Worm (Caenorhabditis elegans) whole organism, L4 larva: Measurements from ENCODE around the gene F46B6.2.

Experiments
- F10B5.3 ChIP-seq: sonication (generic microtip); optimal IDR thresholded peaks from 2 replicates; lab custom pipeline; 2016; ENCODE audit warnings: mild to moderate bottlenecking, missing genetic modification characterization, missing compliant biosample characterization
- F37D6.2 ChIP-seq: sonication (generic microtip); optimal IDR thresholded peaks from 2 replicates; lab custom pipeline; 2016; ENCODE audit warnings: mild to moderate bottlenecking, missing genetic modification characterization, missing compliant biosample characterization
- T20F7.1 ChIP-seq: fragments of 200-800 bp; sonication (Bioruptor generic); optimal IDR thresholded peaks from 2 replicates; lab custom pipeline; 2018; ENCODE audit warnings: mild to moderate bottlenecking, missing genetic modification characterization, missing compliant biosample characterization
- T26A8.4 ChIP-seq: fragments of 200-800 bp; sonication (Bioruptor generic); IDR thresholded peaks from 2 replicates; pipeline ENCODE4 v1.3.6; 2022; ENCODE audit warnings: missing genetic modification characterization, missing compliant biosample characterization
- Y48G9A.11 ChIP-seq: fragments of 200-800 bp; sonication (Bioruptor generic); IDR thresholded peaks from 2 replicates; pipeline ENCODE4 v1.3.6; 2022; ENCODE audit warnings: missing genetic modification reagents, missing genetic modification characterization, missing compliant biosample characterization
- ama-1 ChIP-seq: fragments of 150-350 bp; optimal IDR thresholded peaks from 2 replicates; lab custom pipeline; 2014; ENCODE audit warnings: inconsistent platforms, mixed read lengths
- ceh-62 ChIP-seq: sonication (generic microtip); optimal IDR thresholded peaks from 2 replicates; lab custom pipeline; 2017; ENCODE audit warnings: missing biosample characterization, missing genetic modification characterization
- ceh-82 ChIP-seq: sonication (generic microtip); optimal IDR thresholded peaks from 2 replicates; lab custom pipeline; 2017; ENCODE audit warnings: missing biosample characterization, missing genetic modification characterization
- cey-2 ChIP-seq: sonication (generic microtip); optimal IDR thresholded peaks from 3 replicates; lab custom pipeline; 2017; ENCODE audit warnings: missing genetic modification characterization, mild to moderate bottlenecking, missing compliant biosample characterization, antibody characterized with exemption, borderline replicate concordance; ENCODE audit not compliant: insufficient read depth
- dmd-8 ChIP-seq: fragments of 200-800 bp; sonication (Bioruptor generic); IDR thresholded peaks from 2 replicates; pipeline ENCODE4 v1.3.6; 2022; ENCODE audit warnings: missing genetic modification characterization, missing compliant biosample characterization
- dmd-9 ChIP-seq: fragments of 200-800 bp; sonication (Bioruptor generic); IDR thresholded peaks from 2 replicates; pipeline ENCODE4 v1.3.6; 2022; ENCODE audit warnings: missing genetic modification reagents, missing genetic modification characterization, missing compliant biosample characterization
- dpl-1 ChIP-seq: fragments of 150-350 bp; optimal IDR thresholded peaks from 2 replicates; lab custom pipeline; 2014; ENCODE audit warnings: missing biosample characterization, missing genetic modification reagents, missing genetic modification characterization
- dve-1 ChIP-seq: sonication (generic microtip); optimal IDR thresholded peaks from 2 replicates; lab custom pipeline; 2017; ENCODE audit warnings: antibody characterized with exemption, mild to moderate bottlenecking, missing genetic modification characterization, missing compliant biosample characterization; ENCODE audit not compliant: insufficient read depth
- egl-27 ChIP-seq: sonication (generic microtip); optimal IDR thresholded peaks from 3 replicates; lab custom pipeline; 2017; ENCODE audit warnings: missing biosample characterization, missing genetic modification reagents, missing genetic modification characterization
- fkh-10 ChIP-seq: fragments of 150-350 bp; optimal IDR thresholded peaks from 2 replicates; lab custom pipeline; 2014; ENCODE audit warnings: missing biosample characterization, missing genetic modification reagents, missing genetic modification characterization
- fos-1 ChIP-seq: fragments of 150-350 bp; optimal IDR thresholded peaks from 2 replicates; lab custom pipeline; 2014; ENCODE audit warnings: missing biosample characterization, missing genetic modification characterization
- gei-8 ChIP-seq: fragments of 200-800 bp; sonication (Bioruptor generic); optimal IDR thresholded peaks from 2 replicates; lab custom pipeline; 2018; ENCODE audit warnings: mild to moderate bottlenecking, missing genetic modification characterization, missing compliant biosample characterization
- hmg-1.1 ChIP-seq: fragments of 200-800 bp; sonication (Bioruptor generic); IDR thresholded peaks from 2 replicates; pipeline ENCODE4 v1.3.6; 2022; ENCODE audit warnings: missing genetic modification reagents, missing genetic modification characterization, missing compliant biosample characterization
- jun-1 ChIP-seq: fragments of 150-350 bp; optimal IDR thresholded peaks from 2 replicates; lab custom pipeline; 2014; ENCODE audit warnings: missing biosample characterization, missing genetic modification reagents, missing genetic modification characterization
- lin-39 ChIP-seq: fragments of 150-350 bp; optimal IDR thresholded peaks from 2 replicates; lab custom pipeline; 2014; ENCODE audit warnings: missing biosample characterization, missing genetic modification reagents, missing genetic modification characterization
- lir-3 ChIP-seq: sonication (generic microtip); optimal IDR thresholded peaks from 2 replicates; lab custom pipeline; 2016; ENCODE audit warnings: mild to moderate bottlenecking, missing genetic modification characterization, missing compliant biosample characterization
- mdl-1 ChIP-seq, 2 experiments: fragments of 150-350 bp in 1 of 2; sonication (generic microtip) in 1 of 2; optimal IDR thresholded peaks; 2 replicates each; lab custom pipeline; 2014 to 2017; ENCODE audit warnings: missing biosample characterization in 2 of 2, missing genetic modification characterization in 2 of 2
- mdt-29 ChIP-seq: fragments of 200-800 bp; sonication (Bioruptor generic); IDR thresholded peaks from 2 replicates; pipeline ENCODE4 v1.3.6; 2022; ENCODE audit warnings: missing genetic modification reagents, missing genetic modification characterization, missing compliant biosample characterization
- mes-2 ChIP-seq: sonication (generic microtip); optimal IDR thresholded peaks from 2 replicates; lab custom pipeline; 2016; ENCODE audit warnings: missing genotype, mild to moderate bottlenecking, missing genetic modification characterization, missing compliant biosample characterization; ENCODE audit not compliant: poor library complexity, severe bottlenecking
- mxl-3 ChIP-seq: fragments of 200-800 bp; sonication (Bioruptor generic); optimal IDR thresholded peaks from 2 replicates; lab custom pipeline; 2018; ENCODE audit warnings: mild to moderate bottlenecking, missing genetic modification characterization, missing compliant biosample characterization
- nhr-10 ChIP-seq: fragments of 150-350 bp; optimal IDR thresholded peaks from 2 replicates; lab custom pipeline; 2014; ENCODE audit warnings: missing biosample characterization, missing genetic modification characterization
- nhr-111 ChIP-seq: fragments of 200-800 bp; sonication (Bioruptor generic); optimal IDR thresholded peaks from 2 replicates; lab custom pipeline; 2018; ENCODE audit warnings: mild to moderate bottlenecking, missing genetic modification characterization, missing compliant biosample characterization
- nhr-41 ChIP-seq: fragments of 200-800 bp; sonication (Bioruptor generic); IDR thresholded peaks from 2 replicates; pipeline ENCODE4 v1.3.6; 2022; ENCODE audit warnings: missing genetic modification reagents, missing genetic modification characterization, missing compliant biosample characterization
- nhr-42 ChIP-seq: fragments of 200-800 bp; sonication (Bioruptor generic); IDR thresholded peaks from 2 replicates; pipeline ENCODE4 v1.3.6; 2022; ENCODE audit warnings: missing genetic modification characterization, missing compliant biosample characterization
- nhr-48 ChIP-seq: sonication (generic microtip); optimal IDR thresholded peaks from 2 replicates; lab custom pipeline; 2016; ENCODE audit warnings: mild to moderate bottlenecking, missing genetic modification characterization, missing compliant biosample characterization
- nhr-76 ChIP-seq: fragments of 150-350 bp; optimal IDR thresholded peaks from 2 replicates; lab custom pipeline; 2014; ENCODE audit warnings: missing biosample characterization, missing genetic modification characterization
- pha-4 ChIP-seq, 2 experiments: fragments of 150-350 bp in 1 of 2; fragments of 200-800 bp in 1 of 2; sonication (Bioruptor generic) in 1 of 2; IDR thresholded peaks in 1 of 2; optimal IDR thresholded peaks in 1 of 2; 2 replicates each; pipeline versions ENCODE4 v1.3.6 to Lab custom; 2014 to 2022; ENCODE audit warnings: missing genetic modification characterization in 2 of 2, missing genetic modification reagents in 2 of 2, missing biosample characterization in 1 of 2, missing compliant biosample characterization in 1 of 2
- php-3 ChIP-seq: fragments of 200-800 bp; sonication (Bioruptor generic); IDR thresholded peaks from 2 replicates; pipeline ENCODE4 v1.3.6; 2022; ENCODE audit warnings: missing genetic modification reagents, missing genetic modification characterization, missing compliant biosample characterization
- rbr-2 ChIP-seq: sonication (generic microtip); optimal IDR thresholded peaks from 2 replicates; lab custom pipeline; 2016; ENCODE audit warnings: missing genotype, missing genetic modification characterization, missing compliant biosample characterization
- saeg-2 ChIP-seq: fragments of 200-800 bp; sonication (Bioruptor generic); IDR thresholded peaks from 2 replicates; pipeline ENCODE4 v1.3.6; 2022; ENCODE audit warnings: missing genetic modification reagents, missing genetic modification characterization, missing compliant biosample characterization
- sdz-12 ChIP-seq: fragments of 200-800 bp; sonication (Bioruptor generic); optimal IDR thresholded peaks from 2 replicates; lab custom pipeline; 2018; ENCODE audit warnings: mild to moderate bottlenecking, missing genetic modification characterization, missing compliant biosample characterization
- set-16 ChIP-seq: fragments of 200-800 bp; sonication (Bioruptor generic); IDR thresholded peaks from 2 replicates; pipeline ENCODE4 v1.3.6; 2022; ENCODE audit warnings: missing genetic modification reagents, missing genetic modification characterization, missing compliant biosample characterization
- skn-1 ChIP-seq: fragments of 150-350 bp; optimal IDR thresholded peaks from 2 replicates; lab custom pipeline; 2014; ENCODE audit warnings: missing biosample characterization, missing genetic modification characterization
- snpc-1.2 ChIP-seq: fragments of 200-800 bp; sonication (Bioruptor generic); IDR thresholded peaks from 2 replicates; pipeline ENCODE4 v1.3.6; 2022; ENCODE audit warnings: missing genetic modification reagents, missing genetic modification characterization, missing compliant biosample characterization
- snpc-4 ChIP-seq: fragments of 150-350 bp; optimal IDR thresholded peaks from 2 replicates; lab custom pipeline; 2014; ENCODE audit warnings: missing biosample characterization, missing genetic modification characterization
- tra-1 ChIP-seq: fragments of 200-800 bp; sonication (Bioruptor generic); IDR thresholded peaks from 2 replicates; pipeline ENCODE4 v1.3.6; 2022; ENCODE audit warnings: missing genetic modification reagents, missing genetic modification characterization, missing compliant biosample characterization
- unc-130 ChIP-seq: sonication (generic microtip); optimal IDR thresholded peaks from 2 replicates; lab custom pipeline; 2016; ENCODE audit warnings: missing genetic modification reagents, missing genetic modification characterization, missing compliant biosample characterization
- unc-62 ChIP-seq, 3 experiments: fragments of 150-350 bp in 1 of 3; sonication (generic microtip); optimal IDR thresholded peaks in 2 of 3; peaks in 1 of 3; 1 replicate in 1 of 3; 2 replicates in 2 of 3; lab custom pipeline; 2014 to 2017; ENCODE audit warnings: missing biosample characterization in 3 of 3, missing genetic modification characterization in 3 of 3, missing genetic modification reagents in 3 of 3, missing genotype in 1 of 3
- zfp-3 ChIP-seq: fragments of 200-800 bp; sonication (Bioruptor generic); conservative IDR thresholded peaks from 2 replicates; pipeline ENCODE4 v1.3.6; 2022; ENCODE audit warnings: missing genetic modification reagents, missing genetic modification characterization, missing compliant biosample characterization
- zip-2 ChIP-seq: fragments of 150-350 bp; optimal IDR thresholded peaks from 2 replicates; lab custom pipeline; 2014; ENCODE audit warnings: missing biosample characterization, missing genetic modification characterization
- ztf-11 ChIP-seq: fragments of 150-350 bp; optimal IDR thresholded peaks from 2 replicates; lab custom pipeline; 2014; ENCODE audit warnings: missing biosample characterization, missing genetic modification characterization
- ztf-7 ChIP-seq: fragments of 150-350 bp; optimal IDR thresholded peaks from 2 replicates; lab custom pipeline; 2014; ENCODE audit warnings: missing biosample characterization, missing genetic modification characterization

The F46B6.2 gene

DNA sequence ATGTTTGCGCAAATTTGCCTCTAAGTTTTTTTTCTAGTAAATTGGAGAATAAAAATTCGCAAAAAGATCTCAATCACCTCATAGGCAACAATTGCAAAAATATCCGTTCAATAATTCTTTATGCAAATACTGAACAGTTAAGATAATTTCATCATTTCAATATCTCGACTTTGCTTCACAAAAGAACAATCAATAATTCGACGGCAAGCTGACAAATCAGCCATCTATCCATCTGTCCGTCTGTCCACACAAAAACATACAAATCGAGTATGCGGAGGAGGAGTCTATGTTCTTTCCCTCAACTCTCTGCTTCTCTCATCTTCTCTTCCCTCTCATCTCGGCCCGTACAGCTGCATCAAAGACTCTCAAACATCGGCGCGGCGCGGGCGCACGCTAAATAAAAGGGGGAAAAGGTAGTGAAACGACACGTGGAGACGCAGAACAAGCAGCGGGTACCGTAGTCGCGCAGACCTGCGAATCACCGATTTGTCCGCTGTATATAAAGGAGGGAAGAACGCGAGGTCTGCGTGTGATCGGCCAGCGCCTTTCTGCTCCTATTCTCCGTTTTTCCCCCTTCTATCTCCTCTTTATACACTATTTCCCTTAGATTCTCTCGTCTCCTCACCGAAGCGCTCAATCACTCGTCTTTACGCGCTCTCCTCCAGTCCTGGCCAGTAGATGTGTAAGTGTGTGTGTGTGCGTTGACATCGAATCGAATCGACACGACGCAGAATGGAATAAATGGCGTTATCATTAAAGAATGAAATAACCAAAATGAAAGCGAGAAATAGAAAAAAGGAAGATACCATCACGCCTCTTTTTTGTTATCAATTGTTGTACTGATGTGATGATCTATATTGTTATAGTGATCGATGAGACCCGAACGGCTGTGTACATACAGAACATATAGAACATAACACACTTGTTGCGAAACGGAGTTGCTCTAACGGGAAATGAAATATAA is 41.1 kb upstream of the F46B6.2 start (continued):
- no peak for TF ChIP-seq ceh-82 (tag; lab: Kevin White, UChicago)
- TF ChIP-seq jun-1: peak; percentile 78
- no peak for TF ChIP-seq unc-130 (GFP tag; lab: Kevin White, UChicago)
- TF ChIP-seq mdt-29 (GFP tag; lab: Robert Waterston, UW): peak; percentile 30; the same call in 1 of the 2 replicates
- TF ChIP-seq tra-1 (GFP tag; lab: Robert Waterston, UW): peak; percentile 83
- peak; percentile 48 for TF ChIP-seq nhr-76 (tag; lab: Kevin White, UChicago)
- peak; percentile 97 for TF ChIP-seq rbr-2 (tag; lab: Kevin White, UChicago)
- no peak for TF ChIP-seq ztf-11
- peak; percentile 100 for TF ChIP-seq ama-1 (lab: Kevin White, UChicago)
- TF ChIP-seq dve-1 (tag; lab: Kevin White, UChicago): peak; percentile 96
- TF ChIP-seq Y48G9A.11 (GFP tag; lab: Robert Waterston, UW): no peak
- TF ChIP-seq pha-4 (GFP tag; IDR thresholded peaks at IDR 0.05; lab: Robert Waterston, UW): peak; percentile 83
- peak; percentile 70 for TF ChIP-seq pha-4 (tag; optimal IDR thresholded peaks at IDR 0.05; lab: Kevin White, UChicago)
- no peak for TF ChIP-seq egl-27 (tag; lab: Kevin White, UChicago)
- TF ChIP-seq unc-62 (GFP tag; optimal IDR thresholded peaks at IDR 0.05 in 1 of 2; lab: Kevin White, UChicago): peak; percentile 66 to 99
- peak; percentile 75 for TF ChIP-seq unc-62 (tag; optimal IDR thresholded peaks at IDR 0.05; lab: Kevin White, UChicago)
- peak; percentile 68; the same call in 1 of the 2 replicates for TF ChIP-seq dmd-8 (GFP tag; lab: Robert Waterston, UW)
- TF ChIP-seq lin-39: no peak
- peak; percentile 75; the same call in 1 of the 2 replicates for TF ChIP-seq saeg-2
- TF ChIP-seq set-16 (GFP tag; lab: Robert Waterston, UW): peak; percentile 94
- peak; percentile 93 for TF ChIP-seq hmg-1.1 (GFP tag; lab: Robert Waterston, UW)
- peak; percentile 95 for TF ChIP-seq nhr-10 (tag; lab: Kevin White, UChicago)
- peak; percentile 87 for TF ChIP-seq sdz-12 (GFP tag; lab: Kevin White, UChicago)
- TF ChIP-seq snpc-1.2 (GFP tag; lab: Robert Waterston, UW): no peak
- peak; percentile 42 for TF ChIP-seq ztf-7 (tag; lab: Kevin White, UChicago)
- no peak for TF ChIP-seq nhr-111 (GFP tag; lab: Kevin White, UChicago)
- no peak for TF ChIP-seq skn-1 (tag; lab: Kevin White, UChicago)
- no peak for TF ChIP-seq zip-2 (tag; lab: Kevin White, UChicago)
- peak; percentile 76 for TF ChIP-seq cey-2
- peak; percentile 73; the same call in 1 of the 2 replicates for TF ChIP-seq zfp-3 (GFP tag; lab: Robert Waterston, UW)
- no peak for TF ChIP-seq lir-3 (tag; lab: Kevin White, UChicago)
- peak; percentile 29 for TF ChIP-seq fos-1 (tag; lab: Kevin White, UChicago)
- peak; percentile 99 for TF ChIP-seq mxl-3
- peak; percentile 89 for TF ChIP-seq fkh-10 (GFP tag; lab: Kevin White, UChicago)
- peak; percentile 64 for TF ChIP-seq dpl-1 (GFP tag; lab: Kevin White, UChicago)
- TF ChIP-seq php-3 (GFP tag; lab: Robert Waterston, UW): peak; percentile 47; the same call in 1 of the 2 replicates
- peak; percentile 82 for TF ChIP-seq T20F7.1 (GFP tag; lab: Kevin White, UChicago)
- peak; percentile 63 for TF ChIP-seq mes-2 (tag; lab: Kevin White, UChicago)
- TF ChIP-seq F37D6.2 (tag; lab: Kevin White, UChicago): peak; percentile 90
- TF ChIP-seq gei-8 (GFP tag; lab: Kevin White, UChicago): peak; percentile 82
- TF ChIP-seq T26A8.4: peak; percentile 86
- peak; percentile 64; the same call in 1 of the 2 replicates for TF ChIP-seq dmd-9
- no peak for TF ChIP-seq snpc-4 (tag; lab: Kevin White, UChicago)
- peak; percentile 96 to 98 for TF ChIP-seq mdl-1 (tag; optimal IDR thresholded peaks at IDR 0.05; lab: Kevin White, UChicago)
- TF ChIP-seq nhr-48 (tag; lab: Kevin White, UChicago): peak; percentile 90
- TF ChIP-seq ceh-62: no peak
- peak; percentile 65 for TF ChIP-seq F10B5.3
- no peak for TF ChIP-seq nhr-41 (GFP tag; lab: Robert Waterston, UW)
- peak; percentile 78; the same call in 1 of the 2 replicates for TF ChIP-seq nhr-42 (GFP tag; lab: Robert Waterston, UW)
